Fruit fly (Drosophila melanogaster): Measurements from ENCODE around the gene CG6283.

dm6 chr3R:26982106-26982505, 39.1 kb downstream of the CG6283 start:
- TF ChIP-seq CG12768 (GFP tag; optimal IDR thresholded peaks at IDR 0.05) (no peak), pad (GFP tag; optimal IDR thresholded peaks at IDR 0.05) (no peak), kay (GFP tag; ENCODE audit: borderline replicate concordance) (no peak), Mnt (GFP tag; optimal IDR thresholded peaks at IDR 0.05) (no peak), CG33017 (tag; optimal IDR thresholded peaks at IDR 0.05) (no peak), bab1 (GFP tag; optimal IDR thresholded peaks at IDR 0.05) (no peak), toe (GFP tag; optimal IDR thresholded peaks at IDR 0.05) (no peak), tj (GFP tag; optimal IDR thresholded peaks at IDR 0.05) (no peak), CG7101 (tag; optimal IDR thresholded peaks at IDR 0.05) (no peak), CG5204 (GFP tag; optimal IDR thresholded peaks at IDR 0.05) (no peak)

Measured in whole organism, adult.